Worm (Caenorhabditis elegans) whole organism, early embryonic: ENCODE measurements around the gene C08F8.2.
"Not testable (repeated sequence)": the region's sequence is repeated elsewhere in the genome, so short reads cannot be mapped to it uniquely, and the experiment has no call there.

Experiments used
- B0310.2 ChIP-seq: sonication (generic microtip); optimal IDR thresholded peaks from 2 replicates; lab custom pipeline; 2016; ENCODE audit warnings: mild to moderate bottlenecking, missing genetic modification characterization, missing compliant biosample characterization
- F13C5.2 ChIP-seq: sonication (generic microtip); optimal IDR thresholded peaks from 2 replicates; lab custom pipeline; 2017; ENCODE audit warnings: mild to moderate bottlenecking, missing genetic modification characterization, inconsistent platforms, missing compliant biosample characterization
- aly-1 ChIP-seq: sonication (generic microtip); optimal IDR thresholded peaks from 2 replicates; lab custom pipeline; 2016; ENCODE audit warnings: missing genetic modification characterization, missing compliant biosample characterization
- ama-1 ChIP-seq: fragments of 150-350 bp; optimal IDR thresholded peaks from 2 replicates; lab custom pipeline; 2014
- ceh-13 ChIP-seq: fragments of 200-800 bp; sonication (Bioruptor generic); optimal IDR thresholded peaks from 2 replicates; lab custom pipeline; 2018; ENCODE audit warnings: mild to moderate bottlenecking, missing genetic modification characterization, missing compliant biosample characterization
- ceh-36 ChIP-seq: sonication (generic microtip); optimal IDR thresholded peaks from 2 replicates; lab custom pipeline; 2016; ENCODE audit warnings: missing genetic modification characterization, inconsistent platforms, missing compliant biosample characterization
- ets-7 ChIP-seq: sonication (generic microtip); optimal IDR thresholded peaks from 2 replicates; lab custom pipeline; 2016; ENCODE audit warnings: missing genotype, missing genetic modification characterization, missing compliant biosample characterization
- flt-1 ChIP-seq: fragments of 200-800 bp; sonication (Bioruptor generic); IDR thresholded peaks from 2 replicates; pipeline ENCODE4 v1.3.6; 2022; ENCODE audit warnings: missing genetic modification characterization, missing compliant biosample characterization
- hmbx-1 ChIP-seq: sonication (generic microtip); optimal IDR thresholded peaks from 2 replicates; lab custom pipeline; 2016; ENCODE audit warnings: mild to moderate bottlenecking, missing genetic modification characterization, missing compliant biosample characterization
- hmg-4 ChIP-seq: fragments of 200-800 bp; sonication (Bioruptor generic); optimal IDR thresholded peaks from 2 replicates; lab custom pipeline; 2018; ENCODE audit warnings: mild to moderate bottlenecking, missing genetic modification characterization, missing compliant biosample characterization
- hnd-1 ChIP-seq: sonication (generic microtip); optimal IDR thresholded peaks from 2 replicates; lab custom pipeline; 2016; ENCODE audit warnings: missing genetic modification characterization, missing compliant biosample characterization
- pes-1 ChIP-seq: fragments of 200-800 bp; sonication (Bioruptor generic); IDR thresholded peaks from 2 replicates; pipeline ENCODE4 v1.3.6; 2022; ENCODE audit warnings: missing genetic modification reagents, missing genetic modification characterization, missing compliant biosample characterization
- scrt-1 ChIP-seq: fragments of 200-800 bp; sonication (Bioruptor generic); IDR thresholded peaks from 2 replicates; pipeline ENCODE4 v1.3.6; 2022; ENCODE audit warnings: missing genetic modification characterization, missing compliant biosample characterization
- sea-1 ChIP-seq: fragments of 200-800 bp; sonication (Bioruptor generic); conservative IDR thresholded peaks from 2 replicates; pipeline ENCODE4 v1.3.6; 2022; ENCODE audit warnings: missing genetic modification characterization, missing compliant biosample characterization
- tbx-11 ChIP-seq: fragments of 200-800 bp; sonication (Bioruptor generic); IDR thresholded peaks from 2 replicates; pipeline ENCODE4 v1.3.6; 2022; ENCODE audit warnings: missing genetic modification characterization, missing compliant biosample characterization
- tbx-37 ChIP-seq: fragments of 200-800 bp; sonication (Bioruptor generic); conservative IDR thresholded peaks from 2 replicates; pipeline ENCODE4 v1.3.6; 2022; ENCODE audit warnings: missing genetic modification reagents, missing genetic modification characterization, missing compliant biosample characterization
- tra-4 ChIP-seq: sonication (generic microtip); optimal IDR thresholded peaks from 2 replicates; lab custom pipeline; 2017; ENCODE audit warnings: missing genetic modification characterization, missing compliant biosample characterization

C08F8.2 gene

ce11 chrIV:11183013-11183412 is 32.2 kb downstream of the C08F8.2 start, which contains the start of gene prx-14:
TSS of gene prx-14 (plus strand) at chrIV:11183132.
- TF ChIP-seq scrt-1 (GFP tag; lab: Robert Waterston, UW) (no peak), flt-1 (GFP tag; lab: Robert Waterston, UW) (no peak), sea-1 (GFP tag; lab: Robert Waterston, UW) (no peak), B0310.2 (tag; lab: Kevin White, UChicago) (no peak), ceh-36 (tag; lab: Kevin White, UChicago) (no peak), pes-1 (GFP tag; lab: Robert Waterston, UW) (no peak), ama-1 (lab: Kevin White, UChicago) (no peak), tbx-37 (GFP tag; lab: Robert Waterston, UW) (no peak)

- TF ChIP-seq flt-1 (GFP tag; lab: Robert Waterston, UW) = no peak
Measured at ce11 chrIV:11183991-11184390, 33.2 kb downstream of the C08F8.2 start, which contains the start of gene nuaf-3. TSS of gene nuaf-3 (plus strand) at chrIV:11184291.

ce11 chrIV:11186729-11187128 is 35.9 kb downstream of the C08F8.2 start, which contains the start of gene sdz-27:
TSS of gene sdz-27 (plus strand) at chrIV:11187029.
- no peak for TF ChIP-seq tbx-11
- no peak for TF ChIP-seq ceh-36 (tag; lab: Kevin White, UChicago)
- TF ChIP-seq scrt-1 (GFP tag; lab: Robert Waterston, UW) = no peak
- TF ChIP-seq hmg-4 = no peak
- TF ChIP-seq pes-1 (GFP tag; lab: Robert Waterston, UW) = no peak
- TF ChIP-seq aly-1 (tag; lab: Kevin White, UChicago) = no peak
- no peak for TF ChIP-seq hmbx-1 (tag; lab: Kevin White, UChicago)
- TF ChIP-seq F13C5.2 = no peak
- no peak for TF ChIP-seq flt-1 (GFP tag; lab: Robert Waterston, UW)
- TF ChIP-seq B0310.2 (tag; lab: Kevin White, UChicago) = no peak
- TF ChIP-seq ceh-13 (GFP tag; lab: Kevin White, UChicago) = no peak
- no peak for TF ChIP-seq tbx-37 (GFP tag; lab: Robert Waterston, UW)
- TF ChIP-seq ets-7 (tag; lab: Kevin White, UChicago) = no peak
- TF ChIP-seq hnd-1 (tag; lab: Kevin White, UChicago) = no peak
- TF ChIP-seq tra-4 = no peak
- no peak for TF ChIP-seq ama-1 (lab: Kevin White, UChicago)
- no peak for TF ChIP-seq sea-1 (GFP tag; lab: Robert Waterston, UW)

- TF ChIP-seq pes-1 (GFP tag; lab: Robert Waterston, UW) (no peak), tra-4 (no peak), hmbx-1 (tag; lab: Kevin White, UChicago) (no peak), tbx-11 (no peak), B0310.2 (tag; lab: Kevin White, UChicago) (no peak), tbx-37 (GFP tag; lab: Robert Waterston, UW) (no peak), aly-1 (tag; lab: Kevin White, UChicago) (no peak), ceh-36 (tag; lab: Kevin White, UChicago) (no peak), ceh-13 (GFP tag; lab: Kevin White, UChicago) (no peak), F13C5.2 (no peak), sea-1 (GFP tag; lab: Robert Waterston, UW) (no peak), ama-1 (lab: Kevin White, UChicago) (no peak), hmg-4 (no peak), ets-7 (tag; lab: Kevin White, UChicago) (no peak)
Measured at ce11 chrIV:11189411-11189810, 38.6 kb downstream of the C08F8.2 start, which contains the start of gene fbxb-79. TSS of gene fbxb-79 (minus strand) at chrIV:11189511.

- TF ChIP-seq sea-1 (GFP tag; lab: Robert Waterston, UW) = peak; percentile 77; the same call in 1 of the 2 replicates
- TF ChIP-seq tbx-37 (GFP tag; lab: Robert Waterston, UW) = peak; percentile 70; the same call in 1 of the 2 replicates
- TF ChIP-seq scrt-1 (GFP tag; lab: Robert Waterston, UW) = peak; percentile 78
- peak; percentile 74 for TF ChIP-seq tbx-11
- TF ChIP-seq flt-1 (GFP tag; lab: Robert Waterston, UW) = peak; percentile 83
Measured at ce11 chrIV:11196866-11197265, 46.1 kb downstream of the C08F8.2 start.

- TF ChIP-seq ceh-36, aly-1, ets-7 (tag; lab: Kevin White, UChicago): not testable (repeated sequence)
Measured at ce11 chrIV:11198983-11199382, 48.2 kb downstream of the C08F8.2 start, which contains the start of gene R07H5.16. TSS of gene R07H5.16 (plus strand) at chrIV:11199330.

ce11 chrIV:11202389-11202788 is 51.6 kb downstream of the C08F8.2 start, which contains the start of gene R07H5.11:
TSS of gene R07H5.11 (plus strand) at chrIV:11202768.
- TF ChIP-seq hnd-1 (tag; lab: Kevin White, UChicago); aly-1 (tag; lab: Kevin White, UChicago); tbx-11: not testable (repeated sequence)
